Worm (Caenorhabditis elegans): ENCODE data around the gene acl-8.

Gene acl-8

ce11 chrV:6414469-6414868, 36.2 kb upstream of the acl-8 start:
- TF ChIP-seq pqm-1 (tag; optimal IDR thresholded peaks at IDR 0.05) (peak; percentile 69), mep-1 (tag; optimal IDR thresholded peaks at IDR 0.05) (no peak), lin-13 (GFP tag; optimal IDR thresholded peaks at IDR 0.05) (no peak), daf-16 (GFP tag; optimal IDR thresholded peaks at IDR 0.05) (no peak), daf-16 (tag; optimal IDR thresholded peaks at IDR 0.05) (peak; percentile 40), ZK546.5 (tag; optimal IDR thresholded peaks at IDR 0.05) (no peak), hlh-11 (tag; optimal IDR thresholded peaks at IDR 0.05) (peak; percentile 28), php-3 (GFP tag; IDR thresholded peaks at IDR 0.05) (0 out of 2 replicates have a peak, but pooled peaks have one; percentile 42), nhr-28 (tag; optimal IDR thresholded peaks at IDR 0.05) (peak; percentile 60), dmd-6 (GFP tag; IDR thresholded peaks at IDR 0.05) (peak; percentile 60), dve-1 (tag; optimal IDR thresholded peaks at IDR 0.05; ENCODE audit: insufficient read depth) (peak; percentile 37)

- TF ChIP-seq lin-39 (tag; optimal IDR thresholded peaks at IDR 0.05) (no peak), zip-2 (tag; optimal IDR thresholded peaks at IDR 0.05) (no peak), dmd-8 (GFP tag; IDR thresholded peaks at IDR 0.05) (no peak), unc-62 (GFP tag; optimal IDR thresholded peaks at IDR 0.05 in 1 of 2) (peak in 1 of 2 experiments; percentile 93), unc-62 (tag; optimal IDR thresholded peaks at IDR 0.05) (no peak), F49E8.2 (tag; optimal IDR thresholded peaks at IDR 0.05; ENCODE audit: borderline replicate concordance) (no peak)
Measured at ce11 chrV:6414985-6415384, 35.7 kb upstream of the acl-8 start, which contains the start of gene cht-6. Gene cht-6 (plus strand): TSS chrV:6414993.

ce11 chrV:6424055-6424454, 26.6 kb upstream of the acl-8 start, which contains the start of gene urb-1:
Gene urb-1 (minus strand): TSS chrV:6424155.
- TF ChIP-seq mxl-3 (GFP tag; optimal IDR thresholded peaks at IDR 0.05): no peak

- TF ChIP-seq arid-1 (GFP tag; conservative IDR thresholded peaks at IDR 0.05) (no peak), duxl-1 (tag; optimal IDR thresholded peaks at IDR 0.05; ENCODE audit: poor library complexity) (no peak), egl-27 (tag; optimal IDR thresholded peaks at IDR 0.05) (no peak), R02D3.7 (tag; optimal IDR thresholded peaks at IDR 0.05) (no peak), aha-1 (tag) (peak; percentile 20), ama-1 (optimal IDR thresholded peaks at IDR 0.05) (peak; percentile 84), mxl-3 (GFP tag; optimal IDR thresholded peaks at IDR 0.05) (no peak), daf-16 (GFP tag; optimal IDR thresholded peaks at IDR 0.05) (no peak), daf-16 (tag; optimal IDR thresholded peaks at IDR 0.05) (peak; percentile 70), zfp-3 (GFP tag; conservative IDR thresholded peaks at IDR 0.05) (peak; percentile 70; the same call in 1 of the 2 replicates), Y75B8A.6 (GFP tag; IDR thresholded peaks at IDR 0.05) (no peak), F10B5.3 (tag; optimal IDR thresholded peaks at IDR 0.05) (no peak), lsy-2 (tag; optimal IDR thresholded peaks at IDR 0.05) (no peak), nhr-28 (tag; optimal IDR thresholded peaks at IDR 0.05) (peak; percentile 14), ceh-20 (GFP tag; IDR thresholded peaks at IDR 0.05) (0 out of 2 replicates have a peak, but pooled peaks have one; percentile 16), unc-130 (GFP tag; optimal IDR thresholded peaks at IDR 0.05) (no peak), hlh-11 (tag; optimal IDR thresholded peaks at IDR 0.05) (peak; percentile 18), dmd-6 (GFP tag; IDR thresholded peaks at IDR 0.05) (0 out of 2 replicates have a peak, but pooled peaks have one; percentile 6), T26A8.4 (GFP tag; IDR thresholded peaks at IDR 0.05) (peak; percentile 39; the same call in 1 of the 2 replicates), skn-1 (tag; optimal IDR thresholded peaks at IDR 0.05) (no peak), mes-2 (tag; optimal IDR thresholded peaks at IDR 0.05; ENCODE audit: poor library complexity, severe bottlenecking) (peak; percentile 27), lin-38 (GFP tag; IDR thresholded peaks at IDR 0.05) (peak; percentile 22; the same call in 1 of the 2 replicates), jun-1 (tag; optimal IDR thresholded peaks at IDR 0.05) (no peak), dve-1 (tag; optimal IDR thresholded peaks at IDR 0.05; ENCODE audit: insufficient read depth) (no peak), ces-1 (GFP tag; optimal IDR thresholded peaks at IDR 0.05) (no peak), nhr-10 (tag; optimal IDR thresholded peaks at IDR 0.05) (no peak), nhr-25 (tag; optimal IDR thresholded peaks at IDR 0.05; ENCODE audit: borderline replicate concordance, insufficient read depth) (no peak), hlh-30 (tag; optimal IDR thresholded peaks at IDR 0.05; ENCODE audit: insufficient read depth) (peak; percentile 2)
Measured at ce11 chrV:6425927-6426326, 24.7 kb upstream of the acl-8 start, which contains the start of gene T05H4.11. Gene T05H4.11 (minus strand): TSS chrV:6426261.
